Fruit fly (Drosophila melanogaster) Kc167 (cell line): ENCODE measurements around the gene Atg12.

ENCODE experiments used
- psq ChIP-seq: fragments of >200 bp; optimal IDR thresholded peaks from 2 replicates; lab custom pipeline; 2017; ENCODE audit warnings: missing external identifiers
- ttk ChIP-seq: sonication (Bioruptor generic); optimal IDR thresholded peaks from 2 replicates; lab custom pipeline; 2017; ENCODE audit warnings: missing external identifiers

- TF ChIP-seq psq (lab: Kevin White, UChicago): no peak
- TF ChIP-seq ttk (lab: Kevin White, UChicago): no peak
Observed at dm6 chr3L:12101924-12102383, 34.8 kb upstream of the Atg12 start.
